Worm (Caenorhabditis elegans) whole organism, L4/young adult: ENCODE measurements around the gene col-150.

Source experiments
- W03F9.2 ChIP-seq: fragments of 150-350 bp; optimal IDR thresholded peaks from 2 replicates; lab custom pipeline; 2014; ENCODE audit warnings: missing biosample characterization, missing genetic modification characterization
- dao-5 ChIP-seq: sonication (generic microtip); optimal IDR thresholded peaks from 2 replicates; lab custom pipeline; 2016; ENCODE audit warnings: missing genotype, missing genetic modification characterization, moderate library complexity, missing compliant biosample characterization
- him-1 ChIP-seq: sonication (generic microtip); optimal IDR thresholded peaks from 2 replicates; lab custom pipeline; 2016; ENCODE audit warnings: missing genotype, missing genetic modification reagents, missing genetic modification characterization, missing compliant biosample characterization

Gene col-150

DNA sequence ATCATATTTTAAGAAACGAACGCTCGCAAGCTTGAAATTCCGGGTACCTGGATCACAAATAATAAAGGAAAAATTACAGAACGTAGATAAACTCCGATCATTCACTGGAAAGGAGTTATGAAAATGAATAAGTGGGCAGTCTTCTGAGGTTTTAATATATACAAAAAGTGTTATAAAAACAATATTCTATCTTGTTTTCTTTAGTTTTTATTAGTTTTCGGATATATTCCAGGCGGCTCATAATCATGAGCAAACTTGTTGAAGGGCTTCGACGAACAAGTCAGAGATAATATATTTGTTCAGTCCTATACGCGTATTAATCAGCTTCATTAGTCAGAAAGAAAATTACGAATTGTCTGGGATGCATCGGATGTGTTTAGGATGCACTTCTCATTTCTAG is 19.5 kb upstream of the col-150 start, which contains the start of gene gcy-6:
TSS of gene gcy-6 (minus strand) at position 101 of the 400 bp plus-strand sequence.
- TF ChIP-seq dao-5 (tag; lab: Kevin White, UChicago) (no peak), W03F9.2 (tag; lab: Kevin White, UChicago) (no peak), him-1 (tag; lab: Kevin White, UChicago) (no peak)

DNA sequence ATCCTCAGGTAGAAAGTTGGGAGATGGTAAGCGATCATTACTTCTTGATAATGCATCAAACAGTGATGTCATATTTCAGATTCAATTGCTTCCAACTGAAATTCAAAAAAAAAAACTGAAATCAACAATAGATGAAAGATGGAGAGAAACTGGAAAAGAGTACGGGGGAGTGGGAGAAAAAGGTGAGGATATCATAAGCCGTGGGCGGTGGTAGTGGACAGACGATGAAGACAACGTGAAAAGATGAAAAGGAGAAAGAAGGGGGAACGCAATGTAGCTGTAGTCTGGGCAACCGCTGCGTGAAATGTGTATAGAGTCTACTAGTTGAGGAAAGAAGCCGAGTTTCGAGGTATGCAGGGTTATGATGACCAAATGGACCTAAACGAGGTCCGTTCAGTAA is 12.8 kb upstream of the col-150 start, which contains the start of gene che-12:
TSS of gene che-12 (minus strand) at position 101 of the 400 bp plus-strand sequence.
- TF ChIP-seq dao-5 (tag; lab: Kevin White, UChicago), result no peak
- TF ChIP-seq him-1 (tag; lab: Kevin White, UChicago), result no peak
- no peak for TF ChIP-seq W03F9.2 (tag; lab: Kevin White, UChicago)

DNA sequence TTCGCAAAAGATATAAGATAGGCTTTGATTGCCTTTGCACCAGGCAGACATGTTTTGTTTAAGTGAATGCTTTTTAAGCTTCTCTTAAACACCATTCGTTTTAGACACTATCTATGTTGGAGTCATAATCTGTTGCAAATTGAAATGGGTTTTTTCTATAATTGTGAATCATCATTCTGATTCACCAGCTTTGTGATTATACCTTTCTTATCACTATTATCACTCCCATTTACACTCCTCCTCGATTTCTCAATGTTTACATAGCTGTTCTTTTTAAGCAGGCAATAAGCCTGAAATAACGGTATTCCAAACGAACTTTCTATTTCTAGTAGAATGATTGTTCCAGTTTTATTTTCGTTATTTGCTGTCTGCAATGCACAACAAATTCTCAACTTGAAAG is 2.6 kb upstream of the col-150 start, which contains the start of gene B0024.4:
TSS of gene B0024.4 (plus strand) at position 301 of the 400 bp plus-strand sequence.
- TF ChIP-seq W03F9.2 (tag; lab: Kevin White, UChicago) (no peak), dao-5 (tag; lab: Kevin White, UChicago) (no peak), him-1 (tag; lab: Kevin White, UChicago) (no peak)

DNA sequence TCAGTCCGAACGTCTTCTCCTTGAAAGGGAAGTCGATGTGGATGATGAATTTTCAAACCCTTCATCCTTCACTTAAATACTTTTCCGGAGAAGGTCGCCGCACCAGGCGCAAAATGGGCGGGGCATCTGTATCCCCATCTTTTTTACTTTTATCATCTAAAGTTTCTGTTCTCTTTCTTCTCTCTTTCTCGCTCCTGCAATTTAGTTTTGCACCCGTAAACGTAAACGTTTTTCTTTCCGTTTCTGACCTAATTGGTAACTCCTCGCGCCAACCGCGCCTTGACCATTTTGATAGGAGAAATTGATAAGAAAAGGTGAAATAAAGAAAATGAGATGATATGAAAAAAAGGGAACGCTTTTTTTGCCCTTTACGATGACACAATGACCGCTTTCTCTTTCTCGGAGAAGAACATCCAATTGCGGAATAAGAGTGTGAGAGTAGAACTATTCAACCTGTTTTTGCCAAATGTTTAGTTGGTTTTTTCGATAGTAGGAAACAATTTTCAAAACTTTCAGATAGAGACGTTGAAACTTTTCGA is 1.6 kb downstream of the col-150 start, which contains the start of gene col-149:
TSS of gene col-149 (minus strand) at position 51 of the 539 bp plus-strand sequence.
- TF ChIP-seq W03F9.2 (tag; lab: Kevin White, UChicago), result no peak
- TF ChIP-seq him-1 (tag; lab: Kevin White, UChicago), result no peak
- TF ChIP-seq dao-5 (tag; lab: Kevin White, UChicago), result no peak

DNA sequence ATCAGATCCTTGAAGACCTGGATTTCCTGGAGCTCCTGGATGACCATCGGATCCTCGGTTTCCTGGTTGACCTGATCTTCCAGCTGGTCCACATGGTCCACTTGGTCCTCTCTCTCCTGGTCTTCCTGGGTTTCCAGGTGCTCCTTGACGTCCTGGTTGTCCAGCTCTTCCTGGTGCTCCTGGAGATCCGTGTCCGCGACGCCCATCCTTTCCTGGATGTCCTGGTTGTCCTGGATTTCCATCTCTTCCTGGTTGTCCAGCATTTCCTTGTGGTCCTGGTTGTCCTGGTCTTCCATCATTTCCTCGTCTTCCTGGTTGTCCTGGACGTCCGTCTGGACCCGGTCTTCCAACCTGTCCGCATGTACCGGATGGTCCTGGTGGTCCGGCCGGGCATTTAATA is 2.6 kb downstream of the col-150 start:
- TF ChIP-seq him-1 (tag; lab: Kevin White, UChicago) (no peak), W03F9.2 (tag; lab: Kevin White, UChicago) (no peak), dao-5 (tag; lab: Kevin White, UChicago) (no peak)

DNA sequence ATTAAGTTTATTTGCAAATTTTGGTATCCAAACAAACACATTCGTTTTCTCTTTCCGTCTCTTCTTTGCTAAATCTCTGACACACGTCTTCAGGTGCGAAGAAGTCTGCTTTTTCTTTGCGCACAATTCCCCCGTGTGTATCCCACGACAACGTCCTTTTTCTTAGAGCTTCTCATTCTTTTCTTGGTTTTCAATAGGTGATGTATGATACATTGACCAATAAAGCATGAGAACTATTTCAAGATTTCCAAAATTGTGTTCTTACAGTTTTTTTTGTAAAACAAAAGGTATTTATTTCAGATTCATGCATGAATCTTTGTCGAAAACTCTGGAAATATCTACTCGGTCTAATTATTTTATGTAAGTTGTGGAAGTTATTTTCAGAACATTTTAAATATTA is 4.7 kb downstream of the col-150 start, which contains the start of gene B0024.15:
TSS of gene B0024.15 (plus strand) at position 301 of the 400 bp plus-strand sequence.
- TF ChIP-seq dao-5 (tag; lab: Kevin White, UChicago) (no peak), W03F9.2 (tag; lab: Kevin White, UChicago) (no peak), him-1 (tag; lab: Kevin White, UChicago) (no peak)

DNA sequence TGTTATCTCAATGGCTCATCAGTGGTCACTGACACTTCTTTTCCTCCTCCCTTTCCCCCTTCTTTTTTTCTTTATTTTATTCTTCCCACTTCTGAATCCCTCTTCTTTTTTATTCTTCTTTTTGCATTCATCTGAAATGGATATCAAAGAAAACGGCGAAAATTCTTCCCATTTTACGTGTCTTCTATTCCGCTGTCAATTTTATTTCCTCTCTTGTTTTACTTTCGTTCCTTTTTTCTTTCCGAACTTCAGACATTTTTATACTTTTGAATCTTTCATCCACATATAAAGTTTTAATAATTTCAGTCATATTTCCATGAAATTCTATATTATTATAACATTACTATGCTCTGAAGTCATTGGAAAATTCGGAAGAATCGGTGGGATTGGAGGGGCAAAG is 7.2 kb downstream of the col-150 start, which contains the start of gene B0024.3:
TSS of gene B0024.3 (plus strand) at position 301 of the 400 bp plus-strand sequence.
- TF ChIP-seq W03F9.2 (tag; lab: Kevin White, UChicago), result no peak
- TF ChIP-seq dao-5 (tag; lab: Kevin White, UChicago), result no peak
- no peak for TF ChIP-seq him-1 (tag; lab: Kevin White, UChicago)

DNA sequence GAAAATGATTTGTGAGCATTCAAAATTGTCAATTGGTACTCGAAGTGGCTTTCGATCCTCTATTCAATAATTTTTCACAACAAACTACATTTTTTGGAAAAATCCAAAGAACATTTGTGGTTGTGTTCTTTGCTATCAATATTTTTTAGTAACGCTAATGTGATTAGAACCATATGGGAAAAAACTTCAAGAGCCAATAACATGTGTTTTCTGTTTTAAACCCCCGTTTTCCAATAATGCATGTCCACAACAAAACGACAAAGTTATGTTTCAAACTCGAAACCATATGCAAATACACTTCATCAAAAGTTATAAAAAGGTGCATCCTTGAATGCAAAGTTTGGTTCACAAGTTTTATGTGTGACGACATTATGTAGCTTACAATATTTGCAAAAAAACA is 8.6 kb downstream of the col-150 start:
- no peak for TF ChIP-seq W03F9.2 (tag; lab: Kevin White, UChicago)
- TF ChIP-seq dao-5 (tag; lab: Kevin White, UChicago), result no peak
- no peak for TF ChIP-seq him-1 (tag; lab: Kevin White, UChicago)

DNA sequence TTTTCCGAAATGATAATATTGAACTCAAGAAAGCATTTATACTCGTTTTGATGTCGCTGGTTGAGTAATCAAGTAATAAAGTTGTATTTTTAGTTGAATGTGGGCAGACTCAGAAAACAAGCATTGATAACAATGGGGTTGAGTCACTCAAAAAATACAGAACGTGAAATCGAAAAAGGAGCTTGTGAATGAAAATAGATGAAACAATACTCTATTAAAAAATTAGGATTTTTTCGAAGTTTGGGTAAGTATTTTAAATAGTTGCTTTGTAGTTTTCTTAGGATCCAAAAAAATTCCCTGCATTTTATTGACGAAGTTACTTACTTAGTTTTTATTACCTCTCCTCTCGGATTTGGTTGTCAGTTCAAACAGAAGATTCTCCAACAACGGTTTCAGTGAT is 11.0 kb downstream of the col-150 start, which contains the start of gene lys-3:
TSS of gene lys-3 (minus strand) at position 101 of the 400 bp plus-strand sequence.
- TF ChIP-seq him-1 (tag; lab: Kevin White, UChicago) (no peak), W03F9.2 (tag; lab: Kevin White, UChicago) (no peak), dao-5 (tag; lab: Kevin White, UChicago) (no peak)

DNA sequence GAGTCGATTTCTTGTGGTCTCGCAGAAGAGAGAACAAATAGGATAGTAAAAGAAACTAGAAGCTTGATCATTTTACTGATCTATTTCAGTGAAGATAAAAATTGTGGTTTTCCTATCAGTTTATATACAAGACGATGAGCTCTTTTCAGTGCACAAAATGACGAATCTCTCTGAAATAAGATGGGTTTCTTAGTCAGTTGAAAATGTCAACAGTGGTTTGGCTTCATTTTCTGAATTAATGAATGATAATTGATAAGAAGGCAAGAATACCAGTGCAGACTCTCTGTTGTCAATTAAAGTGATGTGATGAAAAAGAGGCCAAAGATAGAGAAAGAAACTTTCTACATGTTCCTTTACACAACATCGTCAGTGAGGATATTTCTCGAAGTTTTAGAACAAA is 13.1 kb downstream of the col-150 start, which contains the start of gene lys-2:
TSS of gene lys-2 (minus strand) at position 101 of the 400 bp plus-strand sequence.
- TF ChIP-seq him-1 (tag; lab: Kevin White, UChicago), result no peak
- TF ChIP-seq W03F9.2 (tag; lab: Kevin White, UChicago), result no peak
- TF ChIP-seq dao-5 (tag; lab: Kevin White, UChicago), result no peak

DNA sequence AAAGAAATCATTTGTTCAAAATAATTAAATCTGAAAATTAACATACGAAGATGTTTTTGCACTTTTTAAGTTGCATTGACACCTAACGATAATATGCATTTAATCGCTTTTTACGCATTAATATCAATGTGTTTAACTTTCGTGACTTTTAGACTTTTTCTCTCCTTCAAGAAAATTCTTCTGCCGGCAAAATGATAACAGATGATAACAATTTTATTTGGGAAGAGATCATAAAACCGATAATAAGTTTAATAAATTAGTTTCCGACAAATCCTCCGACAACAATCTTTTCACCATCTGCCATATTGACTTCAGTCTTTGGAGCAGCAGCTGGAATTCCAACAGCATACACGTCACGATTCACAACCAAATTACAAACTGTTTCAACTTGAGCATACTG is 14.3 kb downstream of the col-150 start:
- TF ChIP-seq dao-5 (tag; lab: Kevin White, UChicago), result no peak
- no peak for TF ChIP-seq him-1 (tag; lab: Kevin White, UChicago)
- TF ChIP-seq W03F9.2 (tag; lab: Kevin White, UChicago), result no peak

DNA sequence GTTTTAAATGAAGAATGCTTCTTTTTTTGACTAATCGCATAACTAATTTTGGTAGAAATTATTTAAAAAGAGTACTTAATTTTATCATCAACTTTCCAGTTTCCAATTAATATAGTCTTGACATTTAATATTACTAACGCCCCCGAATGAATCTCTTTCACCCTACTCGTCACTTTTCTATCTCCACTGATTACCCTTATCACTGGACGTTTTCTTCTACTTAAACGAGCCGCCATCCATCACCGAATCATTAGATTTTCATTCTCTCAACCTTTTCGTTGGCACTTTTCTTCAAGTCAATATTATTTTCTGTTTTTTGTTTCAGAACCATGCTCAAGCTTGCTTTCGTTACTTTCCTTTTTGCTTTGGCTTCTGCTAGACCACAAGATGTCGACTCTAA is 16.9 kb downstream of the col-150 start, which contains the start of gene lys-1:
TSS of gene lys-1 (plus strand) at position 326 of the 400 bp plus-strand sequence.
- TF ChIP-seq him-1 (tag; lab: Kevin White, UChicago) (no peak), W03F9.2 (tag; lab: Kevin White, UChicago) (no peak), dao-5 (tag; lab: Kevin White, UChicago) (no peak)

DNA sequence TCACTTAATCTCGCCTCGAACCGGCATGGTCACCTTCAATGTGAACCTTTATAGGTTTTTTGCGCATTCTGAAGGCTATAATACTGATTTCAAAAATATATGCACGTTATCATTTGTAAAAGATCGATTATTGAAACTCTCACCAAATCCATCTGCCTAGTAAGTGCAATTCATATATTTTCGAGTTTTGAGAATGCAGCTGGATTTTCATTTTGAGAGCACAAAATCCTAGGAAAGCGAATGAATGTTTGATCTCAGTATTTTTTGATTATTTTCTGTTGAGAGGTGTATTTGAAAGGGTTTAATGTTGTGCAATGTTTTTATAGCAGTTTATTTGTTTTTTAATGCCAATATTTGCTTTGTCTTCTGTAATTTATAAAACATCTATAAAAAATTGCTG is 18.4 kb downstream of the col-150 start:
- TF ChIP-seq dao-5 (tag; lab: Kevin White, UChicago), result no peak
- no peak for TF ChIP-seq him-1 (tag; lab: Kevin White, UChicago)
- no peak for TF ChIP-seq W03F9.2 (tag; lab: Kevin White, UChicago)
